Worm (Caenorhabditis elegans): ENCODE data around the gene ZK1098.9.

Gene ZK1098.9

ce11 chrIII:9592118-9592517 is 47.9 kb downstream of the ZK1098.9 start, which contains the start of gene acox-1.5:
Gene acox-1.5, minus strand, starts transcription at chrIII:9592192.
- TF ChIP-seq mep-1 (tag; optimal IDR thresholded peaks at IDR 0.05) (no peak), ceh-39 (tag; optimal IDR thresholded peaks at IDR 0.05) (no peak), elt-3 (tag; optimal IDR thresholded peaks at IDR 0.05) (no peak), sem-2 (GFP tag; optimal IDR thresholded peaks at IDR 0.05) (no peak), pha-4 (tag; optimal IDR thresholded peaks at IDR 0.05) (no peak), lin-13 (tag; optimal IDR thresholded peaks at IDR 0.05) (no peak), unc-62 (GFP tag; optimal IDR thresholded peaks at IDR 0.05) (no peak), M03D4.4 (tag; optimal IDR thresholded peaks at IDR 0.05) (no peak)
